Fruit fly (Drosophila melanogaster): Measurements from ENCODE around the gene CG17650.
A peak's percentile ranks its signal among the peaks of the same experiment; 100 is the strongest.

dm6 chr2L:1723937-1724591, 34.8 kb downstream of the CG17650 start, which contains the start of gene Rim2:
- TF ChIP-seq Myc (optimal IDR thresholded peaks at IDR 0.05) (peak; percentile 10), lola (GFP tag; optimal IDR thresholded peaks at IDR 0.05) (no peak), CG32264 (GFP tag; optimal IDR thresholded peaks at IDR 0.05) (no peak), rgr (GFP tag; optimal IDR thresholded peaks at IDR 0.05) (peak; percentile 45), Dfd (GFP tag; optimal IDR thresholded peaks at IDR 0.05) (no peak), OdsH (GFP tag; optimal IDR thresholded peaks at IDR 0.05) (no peak), Hnf4 (GFP tag; optimal IDR thresholded peaks at IDR 0.05) (no peak), sage (GFP tag; optimal IDR thresholded peaks at IDR 0.05) (no peak)

Measured in whole organism, wandering third instar larva.